Worm (Caenorhabditis elegans): ENCODE measurements around the gene C16C8.26.
A peak's percentile ranks its signal among the peaks of the same experiment; 100 is the strongest.
"Not testable (repeated sequence)": the region's sequence is repeated elsewhere in the genome, so short reads cannot be mapped to it uniquely, and the experiment has no call there.

Gene C16C8.26

DNA sequence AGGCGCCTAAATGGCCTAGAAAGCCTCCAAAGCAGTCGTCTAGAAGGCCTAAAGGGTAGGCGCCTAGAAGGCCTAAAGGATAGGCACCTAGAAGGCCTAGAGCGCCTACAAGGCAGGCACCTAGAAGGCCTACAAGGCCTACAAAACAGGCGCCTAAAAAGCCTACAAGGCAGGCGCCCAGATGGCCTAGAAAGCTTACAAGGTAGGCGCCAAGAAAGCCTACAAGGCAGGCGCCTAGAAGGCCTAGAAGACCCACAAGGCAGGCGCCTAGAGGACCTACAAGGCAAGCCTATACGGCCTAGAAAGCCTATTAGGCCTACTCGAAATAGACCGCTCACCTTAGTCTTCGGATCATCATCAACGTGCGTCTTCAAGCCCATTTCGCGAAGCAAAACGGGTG is 43.9 kb upstream of the C16C8.26 start:
- no peak for TF ChIP-seq sptf-1 (tag; optimal IDR thresholded peaks at IDR 0.05)
- no peak for TF ChIP-seq swsn-7 (tag; optimal IDR thresholded peaks at IDR 0.05)
- TF ChIP-seq zip-4 (GFP tag; optimal IDR thresholded peaks at IDR 0.05), result no peak
- no peak for TF ChIP-seq skn-1 (tag; optimal IDR thresholded peaks at IDR 0.05)
- no peak for TF ChIP-seq C04F5.9 (tag; optimal IDR thresholded peaks at IDR 0.05)
- TF ChIP-seq mdl-1 (tag; optimal IDR thresholded peaks at IDR 0.05), result no peak
- TF ChIP-seq mef-2 (tag; optimal IDR thresholded peaks at IDR 0.05), result no peak

DNA sequence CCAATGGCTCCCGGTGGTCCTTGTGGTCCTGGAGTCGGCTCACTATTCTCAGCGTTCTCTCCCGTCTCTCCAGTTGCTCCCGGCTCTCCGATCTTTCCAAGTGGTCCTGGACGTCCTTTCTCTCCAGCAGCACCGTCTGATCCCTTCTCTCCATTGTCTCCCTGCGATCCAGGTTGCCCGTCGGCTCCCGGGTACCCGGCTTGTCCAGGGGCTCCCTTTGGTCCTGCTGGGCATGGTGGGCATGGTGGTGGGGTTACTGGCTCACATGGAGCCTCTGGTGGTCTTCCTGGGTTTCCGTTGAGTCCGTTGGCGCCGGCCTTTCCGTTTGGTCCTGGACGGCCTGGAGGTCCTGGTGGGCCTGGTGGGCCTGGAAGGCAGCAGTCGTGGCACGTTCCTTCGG is 42.3 kb upstream of the C16C8.26 start:
- TF ChIP-seq nhr-85 (tag) (peak; percentile 19), isw-1 (GFP tag; IDR thresholded peaks at IDR 0.05) (no peak)

DNA sequence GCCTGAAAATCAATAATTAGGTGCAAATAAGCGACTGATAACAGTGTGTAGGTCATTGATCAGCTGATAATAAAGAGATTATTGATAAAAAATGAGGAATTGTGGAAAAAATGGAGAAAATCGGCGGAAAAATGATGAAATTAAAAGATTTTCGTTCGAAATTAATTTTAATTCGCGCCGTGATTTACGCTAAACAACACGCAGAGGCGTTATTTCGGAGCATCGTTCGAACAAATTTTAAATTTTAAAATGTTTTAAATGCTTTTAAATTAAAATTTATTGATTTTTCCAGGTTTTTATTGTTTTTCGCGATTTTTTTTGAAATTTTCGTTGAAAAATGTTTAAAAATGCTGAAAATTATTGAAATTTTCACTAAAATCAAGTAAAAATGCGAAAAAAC is 41.3 kb upstream of the C16C8.26 start, which contains the start of gene Y49F6B.9:
Gene Y49F6B.9, minus strand, starts transcription at position 2 of the 400 bp plus-strand sequence.
- TF ChIP-seq lsy-2 (tag; optimal IDR thresholded peaks at IDR 0.05) (no peak), egl-27 (tag; optimal IDR thresholded peaks at IDR 0.05) (no peak), snu-23 (GFP tag; optimal IDR thresholded peaks at IDR 0.05) (no peak), ztf-11 (tag; optimal IDR thresholded peaks at IDR 0.05) (no peak), jun-1 (tag; optimal IDR thresholded peaks at IDR 0.05) (no peak), elt-3 (tag; optimal IDR thresholded peaks at IDR 0.05) (no peak), lin-35 (GFP tag; optimal IDR thresholded peaks at IDR 0.05) (peak in 1 of 2 experiments; percentile 9), efl-1 (optimal IDR thresholded peaks at IDR 0.05) (peak in 1 of 2 experiments; percentile 92), efl-1 (GFP tag; optimal IDR thresholded peaks at IDR 0.05 in 1 of 2) (no peak), irx-1 (tag; optimal IDR thresholded peaks at IDR 0.05) (no peak), tbx-2 (tag; optimal IDR thresholded peaks at IDR 0.05) (no peak), ets-5 (GFP tag; IDR thresholded peaks at IDR 0.05) (no peak), skn-1 (tag; optimal IDR thresholded peaks at IDR 0.05) (no peak)

DNA sequence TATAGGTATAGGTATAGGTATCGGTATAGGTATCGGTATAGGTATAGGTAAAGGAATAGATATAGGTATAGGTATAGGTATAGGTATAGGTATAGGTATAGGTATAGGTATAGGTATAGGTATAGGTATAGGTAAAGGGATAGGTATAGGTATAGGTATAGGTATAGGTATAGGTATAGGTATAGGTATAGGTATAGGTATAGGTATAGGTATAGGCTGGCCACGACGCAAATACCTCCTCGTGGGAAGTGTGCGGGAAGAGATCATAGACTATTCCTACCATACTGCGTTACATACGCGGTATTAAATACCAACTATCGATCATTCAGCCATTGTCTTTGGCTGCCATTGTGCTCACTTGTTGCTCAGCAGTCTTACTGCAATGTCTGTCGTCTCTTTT is 32.7 kb upstream of the C16C8.26 start, which contains the start of gene fbxb-112:
Gene fbxb-112, plus strand, starts transcription at position 301 of the 400 bp plus-strand sequence.
- not testable (repeated sequence) for TF ChIP-seq aly-2 (tag; optimal IDR thresholded peaks at IDR 0.05); snu-23 (GFP tag; optimal IDR thresholded peaks at IDR 0.05); snpc-4 (tag; optimal IDR thresholded peaks at IDR 0.05)

DNA sequence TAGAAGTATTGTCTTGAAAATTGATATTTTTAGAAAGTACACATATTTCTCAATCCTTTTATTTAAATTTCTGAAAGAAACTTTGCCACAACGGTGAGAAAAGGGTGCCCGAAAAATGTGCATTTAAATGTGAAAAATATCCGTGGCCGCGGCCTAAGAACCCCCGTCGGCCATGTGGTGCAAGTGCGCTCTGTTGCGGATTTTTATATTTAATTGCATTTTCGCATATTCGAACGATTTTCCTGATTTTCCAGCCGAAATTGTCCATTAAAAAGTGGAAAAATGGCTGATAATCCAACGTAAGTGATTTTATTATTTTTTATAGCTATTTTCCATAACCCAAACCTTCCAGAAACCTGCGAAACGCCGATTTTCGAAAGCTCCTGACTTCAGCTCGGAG is 24.1 kb upstream of the C16C8.26 start, which contains the start of gene smu-2:
Gene smu-2, plus strand, starts transcription at position 178 of the 400 bp plus-strand sequence.
- no peak for TF ChIP-seq unc-30 (tag; optimal IDR thresholded peaks at IDR 0.05)
- peak; percentile 37 for TF ChIP-seq skn-1 (tag; optimal IDR thresholded peaks at IDR 0.05)
- TF ChIP-seq tlp-1 (tag; optimal IDR thresholded peaks at IDR 0.05), result no peak
- no peak for TF ChIP-seq sup-37 (GFP tag; optimal IDR thresholded peaks at IDR 0.05)
- peak; percentile 56 for TF ChIP-seq C16A3.4 (tag; optimal IDR thresholded peaks at IDR 0.05)
- no peak for TF ChIP-seq pag-3 (tag; optimal IDR thresholded peaks at IDR 0.05; ENCODE audit: borderline replicate concordance, insufficient read depth)
- peak; percentile 82 for TF ChIP-seq irx-1 (tag; optimal IDR thresholded peaks at IDR 0.05)
- TF ChIP-seq efl-1 (optimal IDR thresholded peaks at IDR 0.05), result peak; percentile 71 to 73
- TF ChIP-seq efl-1 (GFP tag; optimal IDR thresholded peaks at IDR 0.05 in 1 of 2), result peak; percentile 71 to 96
- no peak for TF ChIP-seq zip-4 (GFP tag; optimal IDR thresholded peaks at IDR 0.05)
- TF ChIP-seq fos-1 (tag; optimal IDR thresholded peaks at IDR 0.05), result no peak
- TF ChIP-seq mab-9 (GFP tag; IDR thresholded peaks at IDR 0.05), result peak; percentile 54
- TF ChIP-seq elt-2 (tag; optimal IDR thresholded peaks at IDR 0.05), result peak; percentile 48
- TF ChIP-seq grh-1 (GFP tag; IDR thresholded peaks at IDR 0.05), result no peak
- peak; percentile 66 for TF ChIP-seq sox-4 (tag; optimal IDR thresholded peaks at IDR 0.05)
- TF ChIP-seq C34B4.2 (tag; optimal IDR thresholded peaks at IDR 0.05), result no peak
- no peak for TF ChIP-seq nhr-47 (tag; optimal IDR thresholded peaks at IDR 0.05)
- peak; percentile 84 for TF ChIP-seq ceh-90 (tag; optimal IDR thresholded peaks at IDR 0.05)
- peak; percentile 28 for TF ChIP-seq lin-13 (GFP tag; optimal IDR thresholded peaks at IDR 0.05)
- TF ChIP-seq fkh-10 (GFP tag; optimal IDR thresholded peaks at IDR 0.05), result peak; percentile 44
- no peak for TF ChIP-seq nhr-11 (tag; optimal IDR thresholded peaks at IDR 0.05)
- TF ChIP-seq ceh-63 (GFP tag; optimal IDR thresholded peaks at IDR 0.05), result no peak
- TF ChIP-seq Y116A8C.19 (tag; optimal IDR thresholded peaks at IDR 0.05; ENCODE audit: borderline replicate concordance), result no peak
- peak; percentile 57 for TF ChIP-seq nhr-19 (GFP tag; conservative IDR thresholded peaks at IDR 0.05)
- TF ChIP-seq aha-1 (tag; optimal IDR thresholded peaks at IDR 0.05), result no peak
- TF ChIP-seq nhr-76 (tag; optimal IDR thresholded peaks at IDR 0.05), result no peak
- peak; percentile 83 for TF ChIP-seq nhr-85 (tag)
- TF ChIP-seq zag-1 (tag; optimal IDR thresholded peaks at IDR 0.05), result no peak
- TF ChIP-seq hpl-2 (GFP tag; optimal IDR thresholded peaks at IDR 0.05), result no peak

Data from whole organism, L1 larva.